Worm (Caenorhabditis elegans) whole organism, L2 larva: ENCODE data around the gene F07A11.5.
A peak's percentile ranks its signal among the peaks of the same experiment; 100 is the strongest.

ENCODE experiments used
- C34F6.9 ChIP-seq: fragments of 150-350 bp; optimal IDR thresholded peaks from 2 replicates; lab custom pipeline; 2014; ENCODE audit warnings: missing biosample characterization, missing genetic modification characterization
- F13H6.1 ChIP-seq: sonication (generic microtip); optimal IDR thresholded peaks from 2 replicates; lab custom pipeline; 2016; ENCODE audit warnings: missing genetic modification characterization, missing compliant biosample characterization
- R02D3.7 ChIP-seq: fragments of 150-350 bp; optimal IDR thresholded peaks from 2 replicates; lab custom pipeline; 2014; ENCODE audit warnings: missing biosample characterization, missing genetic modification characterization
- Y55F3AM.14 ChIP-seq: fragments of 200-800 bp; sonication (Bioruptor generic); optimal IDR thresholded peaks from 2 replicates; lab custom pipeline; 2018; ENCODE audit warnings: mild to moderate bottlenecking, missing genetic modification characterization, missing compliant biosample characterization
- ZK546.5 ChIP-seq: sonication (generic microtip); optimal IDR thresholded peaks from 2 replicates; lab custom pipeline; 2017; ENCODE audit warnings: missing biosample characterization, missing genetic modification characterization
- alr-1 ChIP-seq: fragments of 150-350 bp; optimal IDR thresholded peaks from 2 replicates; lab custom pipeline; 2014; ENCODE audit warnings: missing biosample characterization, missing genetic modification characterization
- aly-2 ChIP-seq: fragments of 150-350 bp; optimal IDR thresholded peaks from 2 replicates; lab custom pipeline; 2014; ENCODE audit warnings: missing biosample characterization, missing genetic modification characterization
- ama-1 ChIP-seq: fragments of 150-350 bp; optimal IDR thresholded peaks from 2 replicates; lab custom pipeline; 2018; ENCODE audit warnings: inconsistent platforms
- blmp-1 ChIP-seq: sonication (generic microtip); optimal IDR thresholded peaks from 2 replicates; lab custom pipeline; 2017; ENCODE audit warnings: missing genetic modification characterization, mild to moderate bottlenecking, missing compliant biosample characterization, antibody characterized with exemption, moderate library complexity; ENCODE audit not compliant: insufficient read depth
- ceh-16 ChIP-seq: fragments of 150-350 bp; optimal IDR thresholded peaks from 2 replicates; lab custom pipeline; 2014; ENCODE audit warnings: missing biosample characterization, missing genetic modification characterization
- ceh-82 ChIP-seq: fragments of 150-350 bp; optimal IDR thresholded peaks from 2 replicates; lab custom pipeline; 2014; ENCODE audit warnings: missing biosample characterization, missing genetic modification characterization
- crh-2 ChIP-seq: sonication (generic microtip); optimal IDR thresholded peaks from 2 replicates; lab custom pipeline; 2017; ENCODE audit warnings: missing biosample characterization, missing genetic modification characterization
- dmd-4 ChIP-seq: sonication (generic microtip); optimal IDR thresholded peaks from 2 replicates; lab custom pipeline; 2017; ENCODE audit warnings: missing biosample characterization, missing genetic modification characterization
- egl-27 ChIP-seq: sonication (generic microtip); optimal IDR thresholded peaks from 3 replicates; lab custom pipeline; 2017; ENCODE audit warnings: missing biosample characterization, missing genetic modification reagents, missing genetic modification characterization
- elt-1 ChIP-seq: fragments of 150-350 bp; optimal IDR thresholded peaks from 2 replicates; lab custom pipeline; 2014; ENCODE audit warnings: missing biosample characterization, missing genetic modification characterization
- elt-3 ChIP-seq: sonication (generic microtip); optimal IDR thresholded peaks from 2 replicates; lab custom pipeline; 2017; ENCODE audit warnings: missing biosample characterization, missing genetic modification characterization
- fos-1 ChIP-seq: fragments of 150-350 bp; optimal IDR thresholded peaks from 2 replicates; lab custom pipeline; 2014; ENCODE audit warnings: missing biosample characterization, missing genetic modification characterization
- gmeb-1 ChIP-seq: fragments of 150-350 bp; optimal IDR thresholded peaks from 2 replicates; lab custom pipeline; 2014; ENCODE audit warnings: missing biosample characterization, missing genetic modification characterization
- lin-11 ChIP-seq: fragments of 150-350 bp; sonication (generic microtip); optimal IDR thresholded peaks from 2 replicates; lab custom pipeline; 2014; ENCODE audit warnings: missing biosample characterization, missing genetic modification characterization, inconsistent platforms, mixed read lengths
- lin-13 ChIP-seq: fragments of 150-350 bp; optimal IDR thresholded peaks from 2 replicates; lab custom pipeline; 2014; ENCODE audit warnings: missing biosample characterization, missing genetic modification reagents, missing genetic modification characterization
- lin-39 ChIP-seq: fragments of 150-350 bp; optimal IDR thresholded peaks from 2 replicates; lab custom pipeline; 2014; ENCODE audit warnings: missing biosample characterization, missing genetic modification reagents, missing genetic modification characterization
- lsy-2 ChIP-seq, 2 experiments: fragments of 150-350 bp in 1 of 2; sonication (generic microtip) in 1 of 2; optimal IDR thresholded peaks; 2 replicates each; lab custom pipeline; 2014 to 2017; ENCODE audit warnings: missing biosample characterization in 2 of 2, missing genetic modification characterization in 2 of 2
- mab-5 ChIP-seq: fragments of 150-350 bp; optimal IDR thresholded peaks from 2 replicates; lab custom pipeline; 2014; ENCODE audit warnings: missing biosample characterization, missing genetic modification characterization
- mbf-1 ChIP-seq: sonication (generic microtip); optimal IDR thresholded peaks from 2 replicates; lab custom pipeline; 2017; ENCODE audit warnings: missing biosample characterization, missing genetic modification characterization
- mdl-1 ChIP-seq, 2 experiments: fragments of 150-350 bp in 1 of 2; sonication (generic microtip) in 1 of 2; optimal IDR thresholded peaks; 2 replicates each; lab custom pipeline; 2017; ENCODE audit warnings: missing biosample characterization in 2 of 2, missing genetic modification characterization in 2 of 2
- nhr-10 ChIP-seq: sonication (generic microtip); optimal IDR thresholded peaks from 2 replicates; lab custom pipeline; 2017; ENCODE audit warnings: missing biosample characterization, missing genetic modification characterization
- nhr-11 ChIP-seq: fragments of 150-350 bp; optimal IDR thresholded peaks from 2 replicates; lab custom pipeline; 2014; ENCODE audit warnings: missing biosample characterization, missing genetic modification characterization
- nhr-12 ChIP-seq: fragments of 150-350 bp; optimal IDR thresholded peaks from 2 replicates; lab custom pipeline; 2014; ENCODE audit warnings: missing biosample characterization, missing genetic modification characterization
- nhr-129 ChIP-seq: fragments of 150-350 bp; optimal IDR thresholded peaks from 2 replicates; lab custom pipeline; 2014; ENCODE audit warnings: missing biosample characterization, missing genetic modification characterization
- nhr-21 ChIP-seq: fragments of 150-350 bp; optimal IDR thresholded peaks from 2 replicates; lab custom pipeline; 2014; ENCODE audit warnings: missing biosample characterization, missing genetic modification characterization
- nhr-23 ChIP-seq: fragments of 150-350 bp; optimal IDR thresholded peaks from 2 replicates; lab custom pipeline; 2014; ENCODE audit warnings: missing biosample characterization, missing genetic modification reagents, missing genetic modification characterization
- nhr-237 ChIP-seq: fragments of 150-350 bp; optimal IDR thresholded peaks from 2 replicates; lab custom pipeline; 2014; ENCODE audit warnings: missing biosample characterization, missing genetic modification characterization
- nhr-25 ChIP-seq: fragments of 150-350 bp; sonication (generic microtip); optimal IDR thresholded peaks from 3 replicates; lab custom pipeline; 2014; ENCODE audit warnings: missing biosample characterization, missing genetic modification characterization
- nhr-6 ChIP-seq: fragments of 150-350 bp; optimal IDR thresholded peaks from 2 replicates; lab custom pipeline; 2014; ENCODE audit warnings: missing biosample characterization, missing genetic modification characterization
- nhr-77 ChIP-seq: fragments of 150-350 bp; optimal IDR thresholded peaks from 2 replicates; lab custom pipeline; 2014; ENCODE audit warnings: missing biosample characterization, missing genetic modification characterization
- peb-1 ChIP-seq: fragments of 150-350 bp; optimal IDR thresholded peaks from 2 replicates; lab custom pipeline; 2014; ENCODE audit warnings: missing biosample characterization, missing genetic modification characterization
- sem-4 ChIP-seq: fragments of 150-350 bp; optimal IDR thresholded peaks from 2 replicates; lab custom pipeline; 2014; ENCODE audit warnings: missing biosample characterization, missing genetic modification reagents, missing genetic modification characterization
- skn-1 ChIP-seq: sonication (generic microtip); optimal IDR thresholded peaks from 2 replicates; lab custom pipeline; 2017; ENCODE audit warnings: missing biosample characterization, missing genetic modification characterization
- sma-3 ChIP-seq: sonication (generic microtip); optimal IDR thresholded peaks from 2 replicates; lab custom pipeline; 2016; ENCODE audit warnings: missing genetic modification reagents, missing genetic modification characterization, missing compliant biosample characterization
- sma-9 ChIP-seq, 2 experiments: fragments of 150-350 bp in 1 of 2; sonication (generic microtip) in 1 of 2; optimal IDR thresholded peaks; 2 replicates each; lab custom pipeline; 2014 to 2016; ENCODE audit warnings: missing genetic modification characterization in 2 of 2, mild to moderate bottlenecking in 1 of 2, missing biosample characterization in 1 of 2, missing compliant biosample characterization in 1 of 2, missing genetic modification reagents in 1 of 2, moderate library complexity in 1 of 2
- snpc-4 ChIP-seq: fragments of 150-350 bp; optimal IDR thresholded peaks from 2 replicates; lab custom pipeline; 2014; ENCODE audit warnings: missing biosample characterization, missing genetic modification characterization
- unc-39 ChIP-seq: fragments of 150-350 bp; optimal IDR thresholded peaks from 2 replicates; lab custom pipeline; 2014; ENCODE audit warnings: missing biosample characterization, missing genetic modification characterization
- unc-55 ChIP-seq: fragments of 150-350 bp; sonication (generic microtip); optimal IDR thresholded peaks from 3 replicates; lab custom pipeline; 2014; ENCODE audit warnings: missing biosample characterization, missing genetic modification reagents, missing genetic modification characterization
- unc-62 ChIP-seq: fragments of 150-350 bp; optimal IDR thresholded peaks from 2 replicates; lab custom pipeline; 2014; ENCODE audit warnings: missing biosample characterization, missing genetic modification reagents, missing genetic modification characterization
- zag-1 ChIP-seq: fragments of 150-350 bp; optimal IDR thresholded peaks from 2 replicates; lab custom pipeline; 2014; ENCODE audit warnings: missing biosample characterization, missing genetic modification characterization
- ztf-1 ChIP-seq: fragments of 200-800 bp; sonication (Bioruptor generic); conservative IDR thresholded peaks from 2 replicates; pipeline ENCODE4 v1.3.6; 2022; ENCODE audit warnings: missing genetic modification characterization, missing compliant biosample characterization
- ztf-11 ChIP-seq: sonication (generic microtip); optimal IDR thresholded peaks from 2 replicates; lab custom pipeline; 2017; ENCODE audit warnings: missing biosample characterization, missing genetic modification characterization
- ztf-4 ChIP-seq: fragments of 150-350 bp; optimal IDR thresholded peaks from 2 replicates; lab custom pipeline; 2014; ENCODE audit warnings: missing biosample characterization, missing genetic modification characterization

The F07A11.5 gene

ce11 chrII:11632689-11633088 is 20.6 kb downstream of the F07A11.5 start:
- no peak for TF ChIP-seq ztf-4 (tag; lab: Kevin White, UChicago)
- peak; percentile 50 for TF ChIP-seq fos-1
- no peak for TF ChIP-seq nhr-23 (tag; lab: Kevin White, UChicago)
- TF ChIP-seq sma-9 (GFP tag; optimal IDR thresholded peaks at IDR 0.05; lab: Kevin White, UChicago) = peak; percentile 77
- TF ChIP-seq sma-9 (tag; optimal IDR thresholded peaks at IDR 0.05; lab: Kevin White, UChicago) = no peak
- TF ChIP-seq crh-2 (tag; lab: Kevin White, UChicago) = peak; percentile 38
- no peak for TF ChIP-seq aly-2 (tag; lab: Kevin White, UChicago)
- peak; percentile 41 for TF ChIP-seq egl-27 (tag; lab: Kevin White, UChicago)
- TF ChIP-seq unc-55 (GFP tag; lab: Kevin White, UChicago) = peak; percentile 54
- TF ChIP-seq elt-3 (tag; lab: Kevin White, UChicago) = no peak
- TF ChIP-seq nhr-12 = no peak
- no peak for TF ChIP-seq unc-39 (tag; lab: Kevin White, UChicago)
- no peak for TF ChIP-seq ceh-82 (tag; lab: Kevin White, UChicago)
- peak in 1 of 2 experiments; percentile 41 for TF ChIP-seq lsy-2 (tag; optimal IDR thresholded peaks at IDR 0.05; lab: Kevin White, UChicago)
- TF ChIP-seq snpc-4 = no peak
- TF ChIP-seq mab-5 (tag; lab: Kevin White, UChicago) = no peak
- TF ChIP-seq nhr-77 = no peak
- no peak for TF ChIP-seq mbf-1 (tag; lab: Kevin White, UChicago)
- no peak for TF ChIP-seq unc-62
- peak; percentile 61 for TF ChIP-seq C34F6.9 (tag; lab: Kevin White, UChicago)
- peak; percentile 5 to 27 for TF ChIP-seq mdl-1 (tag; optimal IDR thresholded peaks at IDR 0.05; lab: Kevin White, UChicago)
- no peak for TF ChIP-seq ceh-16
- TF ChIP-seq nhr-237 (tag; lab: Kevin White, UChicago) = no peak
- no peak for TF ChIP-seq sem-4 (tag; lab: Kevin White, UChicago)
- no peak for TF ChIP-seq elt-1 (tag; lab: Kevin White, UChicago)
- TF ChIP-seq ztf-1 (GFP tag; lab: Robert Waterston, UW) = no peak
- no peak for TF ChIP-seq dmd-4 (tag; lab: Kevin White, UChicago)
- no peak for TF ChIP-seq lin-11
- peak; percentile 80 for TF ChIP-seq nhr-129 (tag; lab: Kevin White, UChicago)
- no peak for TF ChIP-seq ztf-11 (tag; lab: Kevin White, UChicago)
- TF ChIP-seq ZK546.5 = no peak
- peak; percentile 67 for TF ChIP-seq F13H6.1 (tag; lab: Kevin White, UChicago)
- TF ChIP-seq Y55F3AM.14 = no peak
- TF ChIP-seq nhr-25 = peak; percentile 47
- TF ChIP-seq blmp-1 (tag; lab: Kevin White, UChicago) = peak; percentile 44
- TF ChIP-seq alr-1 = no peak
- no peak for TF ChIP-seq lin-39
- no peak for TF ChIP-seq peb-1
- TF ChIP-seq skn-1 (tag; lab: Kevin White, UChicago) = no peak
- TF ChIP-seq zag-1 (tag; lab: Kevin White, UChicago) = no peak
- TF ChIP-seq nhr-11 (tag; lab: Kevin White, UChicago) = no peak
- TF ChIP-seq sma-3 (GFP tag; lab: Kevin White, UChicago) = peak; percentile 15
- peak; percentile 43 for TF ChIP-seq nhr-21 (tag; lab: Kevin White, UChicago)
- no peak for TF ChIP-seq R02D3.7 (tag; lab: Kevin White, UChicago)
- TF ChIP-seq ama-1 = no peak
- TF ChIP-seq nhr-10 = no peak
- TF ChIP-seq lin-13 = peak; percentile 15
- no peak for TF ChIP-seq nhr-6 (tag; lab: Kevin White, UChicago)
- TF ChIP-seq gmeb-1 = no peak
- TF ChIP-seq, all 48 proteins: peak for 15
